Fruit fly (Drosophila melanogaster) whole organism, embryonic: ENCODE measurements around the gene bon.
A peak's percentile ranks its signal among the peaks of the same experiment; 100 is the strongest.

Source experiments
- Adf1 ChIP-seq: fragments of 200-800 bp; sonication (Bioruptor generic); IDR thresholded peaks from 2 replicates; pipeline ENCODE4 v1.3.6; 2022; ENCODE audit warnings: missing biosample characterization, missing genetic modification characterization
- CG10565 ChIP-seq: fragments of 200-800 bp; sonication (Bioruptor generic); optimal IDR thresholded peaks from 3 replicates; lab custom pipeline; 2016; ENCODE audit warnings: missing biosample characterization, mild to moderate bottlenecking, missing genetic modification characterization
- CG10959 ChIP-seq: fragments of 200-800 bp; sonication (Bioruptor generic); IDR thresholded peaks from 2 replicates; pipeline ENCODE4 v1.3.6; 2022; ENCODE audit warnings: missing biosample characterization, missing genetic modification characterization
- CG10979 ChIP-seq: fragments of 200-800 bp; sonication (Bioruptor generic); optimal IDR thresholded peaks from 2 replicates; lab custom pipeline; 2018; ENCODE audit warnings: missing biosample characterization, mild to moderate bottlenecking, missing genetic modification characterization, moderate library complexity
- CG11247 ChIP-seq: fragments of 200-800 bp; sonication (Bioruptor generic); IDR thresholded peaks from 2 replicates; pipeline ENCODE4 v1.3.6; 2022; ENCODE audit warnings: missing biosample characterization, missing genetic modification characterization
- CG11560 ChIP-seq: fragments of 200-800 bp; sonication (Bioruptor generic); IDR thresholded peaks from 3 replicates; pipeline ENCODE4 v1.3.6; 2022; ENCODE audit warnings: missing biosample characterization, missing genetic modification characterization
- CG12236 ChIP-seq: fragments of 200-800 bp; sonication (Bioruptor generic); optimal IDR thresholded peaks from 2 replicates; lab custom pipeline; 2016; ENCODE audit warnings: missing biosample characterization, missing genetic modification characterization
- CG12299 ChIP-seq: fragments of 200-800 bp; sonication (Bioruptor generic); optimal IDR thresholded peaks from 2 replicates; lab custom pipeline; 2018; ENCODE audit warnings: missing biosample characterization, mild to moderate bottlenecking, missing genetic modification characterization
- CG1792 ChIP-seq: fragments of 200-800 bp; sonication (Bioruptor generic); optimal IDR thresholded peaks from 2 replicates; lab custom pipeline; 2016; ENCODE audit warnings: missing biosample characterization, missing genetic modification characterization
- CG18599 ChIP-seq: fragments of 200-800 bp; sonication (Bioruptor generic); optimal IDR thresholded peaks from 3 replicates; lab custom pipeline; 2017; ENCODE audit warnings: missing biosample characterization, missing genetic modification characterization, mild to moderate bottlenecking, moderate library complexity, missing genetic modification reagents
- CG2202 ChIP-seq: fragments of 200-800 bp; sonication (Bioruptor generic); optimal IDR thresholded peaks from 2 replicates; lab custom pipeline; 2018; ENCODE audit warnings: missing biosample characterization, mild to moderate bottlenecking, missing genetic modification characterization
- CG32767 ChIP-seq: fragments of 200-800 bp; sonication (Bioruptor generic); IDR thresholded peaks from 2 replicates; pipeline ENCODE4 v1.3.6; 2022; ENCODE audit warnings: missing biosample characterization, missing genetic modification characterization
- CG33213 ChIP-seq: fragments of 200-800 bp; sonication (Bioruptor generic); optimal IDR thresholded peaks from 3 replicates; lab custom pipeline; 2016; ENCODE audit warnings: missing biosample characterization, missing genetic modification characterization
- CG34422 ChIP-seq: fragments of 200-800 bp; sonication (Bioruptor generic); IDR thresholded peaks from 3 replicates; pipeline ENCODE4 v1.3.6; 2022; ENCODE audit warnings: missing biosample characterization, missing genetic modification characterization
- CG6654 ChIP-seq: fragments of 200-800 bp; sonication (Bioruptor generic); optimal IDR thresholded peaks from 2 replicates; lab custom pipeline; 2017; ENCODE audit warnings: missing biosample characterization, mild to moderate bottlenecking, missing genetic modification characterization
- CG6813 ChIP-seq: fragments of 200-800 bp; sonication (Bioruptor generic); optimal IDR thresholded peaks from 2 replicates; lab custom pipeline; 2017; ENCODE audit warnings: missing biosample characterization, missing genetic modification characterization, mild to moderate bottlenecking, moderate library complexity, missing genetic modification reagents
- CG8290 ChIP-seq, 3 experiments: fragments of 200-800 bp; sonication (Bioruptor generic); optimal IDR thresholded peaks; 2 replicates each; lab custom pipeline; 2016 to 2019; ENCODE audit warnings: missing biosample characterization in 3 of 3, missing genetic modification characterization in 3 of 3, mild to moderate bottlenecking in 2 of 3, moderate library complexity in 1 of 3
- CG8765 ChIP-seq: fragments of 200-800 bp; sonication (Bioruptor generic); IDR thresholded peaks from 2 replicates; pipeline ENCODE4 v1.3.6; 2022; ENCODE audit warnings: missing biosample characterization, missing genetic modification characterization
- D19B ChIP-seq: fragments of 200-800 bp; sonication (Bioruptor generic); optimal IDR thresholded peaks from 2 replicates; lab custom pipeline; 2017; ENCODE audit warnings: missing biosample characterization, mild to moderate bottlenecking, missing genetic modification characterization
- Dbx ChIP-seq: fragments of 200-800 bp; sonication (Bioruptor generic); IDR thresholded peaks from 3 replicates; pipeline ENCODE4 v1.3.6; 2022; ENCODE audit warnings: missing biosample characterization, missing genetic modification characterization
- Doc3 ChIP-seq: fragments of 200-800 bp; sonication (Bioruptor generic); IDR thresholded peaks from 3 replicates; pipeline ENCODE4 v1.3.6; 2022; ENCODE audit warnings: missing biosample characterization, missing genetic modification characterization; ENCODE audit not compliant: partially characterized antibody
- HLH3B ChIP-seq: fragments of 200-800 bp; sonication (Bioruptor generic); IDR thresholded peaks from 2 replicates; pipeline ENCODE4 v1.3.6; 2022; ENCODE audit warnings: missing biosample characterization, missing genetic modification characterization
- Hr39 ChIP-seq: fragments of >200 bp; optimal IDR thresholded peaks from 2 replicates; lab custom pipeline; 2017
- Kr ChIP-seq: fragments of 200-800 bp; sonication (Bioruptor generic); optimal IDR thresholded peaks from 2 replicates; lab custom pipeline; 2017; ENCODE audit warnings: missing biosample characterization, mild to moderate bottlenecking, missing genetic modification characterization
- Lhr ChIP-seq: fragments of 200-800 bp; sonication (Bioruptor generic); optimal IDR thresholded peaks from 3 replicates; lab custom pipeline; 2017; ENCODE audit warnings: mild to moderate bottlenecking, missing biosample characterization, missing genetic modification reagents, missing genetic modification characterization
- Oaz ChIP-seq: fragments of 200-800 bp; sonication (Bioruptor generic); IDR thresholded peaks from 2 replicates; pipeline ENCODE4 v1.3.6; 2022; ENCODE audit warnings: missing biosample characterization, missing genetic modification characterization
- Poxn ChIP-seq: fragments of 200-800 bp; sonication (Bioruptor generic); IDR thresholded peaks from 2 replicates; pipeline ENCODE4 v1.3.6; 2022; ENCODE audit warnings: missing biosample characterization, missing genetic modification characterization
- Ravus ChIP-seq: fragments of 200-800 bp; sonication (Bioruptor generic); IDR thresholded peaks from 2 replicates; pipeline ENCODE4 v1.3.6; 2022; ENCODE audit warnings: missing biosample characterization, missing genetic modification characterization
- Sox100B ChIP-seq: fragments of 200-800 bp; sonication (Bioruptor generic); optimal IDR thresholded peaks from 3 replicates; lab custom pipeline; 2018; ENCODE audit warnings: missing biosample characterization, mild to moderate bottlenecking, missing genetic modification characterization
- Xbp1 ChIP-seq: fragments of 200-800 bp; sonication (Bioruptor generic); optimal IDR thresholded peaks from 3 replicates; lab custom pipeline; 2016; ENCODE audit warnings: missing biosample characterization, mild to moderate bottlenecking, missing genetic modification characterization
- ac ChIP-seq: fragments of 200-800 bp; sonication (Bioruptor generic); optimal IDR thresholded peaks from 3 replicates; lab custom pipeline; 2017; ENCODE audit warnings: missing biosample characterization, mild to moderate bottlenecking, missing genetic modification characterization
- aop ChIP-seq: fragments of 200-800 bp; sonication (Bioruptor generic); IDR thresholded peaks from 2 replicates; pipeline ENCODE4 v1.3.6; 2022; ENCODE audit warnings: missing biosample characterization, missing genetic modification characterization
- ap ChIP-seq: fragments of 200-800 bp; sonication (Bioruptor generic); IDR thresholded peaks from 2 replicates; pipeline ENCODE4 v1.3.6; 2022; ENCODE audit warnings: missing biosample characterization, missing genetic modification characterization
- cwo ChIP-seq: fragments of 200-800 bp; sonication (Bioruptor generic); optimal IDR thresholded peaks from 3 replicates; lab custom pipeline; 2017; ENCODE audit warnings: missing biosample characterization, missing genetic modification characterization, mild to moderate bottlenecking, moderate library complexity, missing genetic modification reagents
- dmrt11E ChIP-seq: fragments of 200-800 bp; sonication (Bioruptor generic); optimal IDR thresholded peaks from 3 replicates; lab custom pipeline; 2018; ENCODE audit warnings: missing biosample characterization, mild to moderate bottlenecking, missing genetic modification characterization, moderate library complexity
- eve ChIP-seq, 2 experiments: fragments of >200 bp; optimal IDR thresholded peaks; 2 replicates each; lab custom pipeline; 2017; ENCODE audit warnings: missing biosample characterization in 2 of 2, missing genetic modification characterization in 2 of 2
- gfzf ChIP-seq: fragments of 200-800 bp; sonication (Bioruptor generic); optimal IDR thresholded peaks from 2 replicates; lab custom pipeline; 2016; ENCODE audit warnings: missing biosample characterization, mild to moderate bottlenecking, missing genetic modification characterization, moderate library complexity
- kah ChIP-seq: fragments of 200-800 bp; sonication (Bioruptor generic); optimal IDR thresholded peaks from 2 replicates; lab custom pipeline; 2018; ENCODE audit warnings: missing biosample characterization, mild to moderate bottlenecking, missing genetic modification characterization
- nau ChIP-seq: fragments of 200-800 bp; sonication (Bioruptor generic); optimal IDR thresholded peaks from 3 replicates; lab custom pipeline; 2017; ENCODE audit warnings: missing biosample characterization, mild to moderate bottlenecking, missing genetic modification characterization, missing genetic modification reagents
- p53 ChIP-seq: fragments of 200-800 bp; sonication (Bioruptor generic); optimal IDR thresholded peaks from 2 replicates; lab custom pipeline; 2016; ENCODE audit warnings: missing biosample characterization, missing genetic modification characterization
- row ChIP-seq: fragments of 200-800 bp; sonication (Bioruptor generic); IDR thresholded peaks from 3 replicates; pipeline ENCODE4 v1.3.6; 2022; ENCODE audit warnings: missing biosample characterization, missing genetic modification characterization
- sd ChIP-seq: fragments of 200-800 bp; sonication (Bioruptor generic); optimal IDR thresholded peaks from 3 replicates; lab custom pipeline; 2018; ENCODE audit warnings: missing biosample characterization, mild to moderate bottlenecking, missing genetic modification characterization, moderate library complexity
- sens ChIP-seq: fragments of 200-800 bp; sonication (Bioruptor generic); peaks from one replicate; lab custom pipeline; 2016; ENCODE audit warnings: missing biosample characterization, missing genetic modification characterization
- stwl ChIP-seq: fragments of 200-800 bp; sonication (Bioruptor generic); optimal IDR thresholded peaks from 3 replicates; lab custom pipeline; 2018; ENCODE audit warnings: missing biosample characterization, mild to moderate bottlenecking, missing genetic modification characterization, moderate library complexity
- trem ChIP-seq: fragments of 200-800 bp; optimal IDR thresholded peaks from 3 replicates; lab custom pipeline; 2019; ENCODE audit warnings: missing biosample characterization, mild to moderate bottlenecking, missing genetic modification characterization, moderate library complexity
- usp ChIP-seq: fragments of >200 bp; optimal IDR thresholded peaks from 2 replicates; lab custom pipeline; 2017; ENCODE audit warnings: missing biosample characterization, missing genetic modification characterization
- wor ChIP-seq: fragments of 200-800 bp; sonication (Bioruptor generic); IDR thresholded peaks from 2 replicates; pipeline ENCODE4 v1.3.6; 2022; ENCODE audit warnings: missing biosample characterization, missing genetic modification characterization
- yki ChIP-seq: fragments of >200 bp; optimal IDR thresholded peaks from 3 replicates; lab custom pipeline; 2018
- z ChIP-seq: fragments of 200-800 bp; sonication (Bioruptor generic); IDR thresholded peaks from 3 replicates; pipeline ENCODE4 v1.3.6; 2022; ENCODE audit warnings: missing biosample characterization, missing genetic modification characterization
- zen ChIP-seq: fragments of 200-800 bp; sonication (Bioruptor generic); optimal IDR thresholded peaks from 3 replicates; lab custom pipeline; 2018; ENCODE audit warnings: missing biosample characterization, mild to moderate bottlenecking, missing genetic modification characterization, moderate library complexity

Gene bon

dm6 chr3R:20592517-20593462, at the start of gene bon, which contains the start of gene Pus1 (continued):
- TF ChIP-seq Oaz (GFP tag; lab: Robert Waterston, UW) = no peak
- TF ChIP-seq CG11247 (GFP tag; lab: Robert Waterston, UW) = no peak
- no peak for TF ChIP-seq eve (GFP tag; optimal IDR thresholded peaks at IDR 0.05; lab: Kevin White, UChicago)
- TF ChIP-seq Kr (GFP tag; lab: Kevin White, UChicago) = no peak
- TF ChIP-seq Poxn (GFP tag; lab: Robert Waterston, UW) = no peak
- TF ChIP-seq ap (GFP tag; lab: Robert Waterston, UW) = no peak
- no peak for TF ChIP-seq CG8765
- no peak for TF ChIP-seq ac
- TF ChIP-seq CG6654 (GFP tag; lab: Kevin White, UChicago) = no peak
- TF ChIP-seq Ravus (GFP tag; lab: Robert Waterston, UW) = no peak
- no peak for TF ChIP-seq Sox100B
- TF ChIP-seq CG8290 (GFP tag; optimal IDR thresholded peaks at IDR 0.05; lab: Kevin White, UChicago) = no peak
- TF ChIP-seq CG8290 (tag; optimal IDR thresholded peaks at IDR 0.05; lab: Kevin White, UChicago) = peak in 1 of 2 experiments; percentile 67
- no peak for TF ChIP-seq usp
- TF ChIP-seq wor (GFP tag; lab: Robert Waterston, UW) = no peak
- TF ChIP-seq CG18599 (GFP tag; lab: Kevin White, UChicago) = no peak
- TF ChIP-seq CG32767 (GFP tag; lab: Robert Waterston, UW) = no peak
- peak; percentile 34 for TF ChIP-seq CG1792
- TF ChIP-seq p53 (GFP tag; lab: Kevin White, UChicago) = peak; percentile 5
- TF ChIP-seq CG34422 (GFP tag; lab: Robert Waterston, UW) = peak; percentile 72; the same call in 2 of the 3 replicates
- no peak for TF ChIP-seq CG12299 (tag; lab: Kevin White, UChicago)
- TF ChIP-seq CG2202 (tag; lab: Kevin White, UChicago) = no peak
- no peak for TF ChIP-seq CG11560 (tag; lab: Robert Waterston, UW)
- TF ChIP-seq z (GFP tag; lab: Robert Waterston, UW) = no peak
- TF ChIP-seq dmrt11E (tag; lab: Kevin White, UChicago) = no peak
- no peak for TF ChIP-seq CG12236
- no peak for TF ChIP-seq Hr39 (lab: Kevin White, UChicago)
- TF ChIP-seq gfzf (GFP tag; lab: Kevin White, UChicago) = peak; percentile 60
- peak; percentile 38; the same call in 2 of the 3 replicates for TF ChIP-seq row
- TF ChIP-seq Xbp1 (GFP tag; lab: Kevin White, UChicago) = peak; percentile 39
- TF ChIP-seq Adf1 (GFP tag; lab: Robert Waterston, UW) = no peak
- no peak for TF ChIP-seq yki
- TF ChIP-seq D19B = no peak
- TF ChIP-seq sens (GFP tag; lab: Kevin White, UChicago) = peak; percentile 89
- TF ChIP-seq cwo (GFP tag; lab: Kevin White, UChicago) = peak; percentile 75
- TF ChIP-seq CG10979 = no peak
- no peak for TF ChIP-seq HLH3B
- peak; percentile 74 for TF ChIP-seq zen
- TF ChIP-seq Doc3 (GFP tag; lab: Robert Waterston, UW) = no peak
- peak; percentile 68 for TF ChIP-seq sd (tag; lab: Kevin White, UChicago)
- TF ChIP-seq nau (GFP tag; lab: Kevin White, UChicago) = no peak
- peak; percentile 36 for TF ChIP-seq CG33213 (GFP tag; lab: Kevin White, UChicago)
- peak; percentile 51 for TF ChIP-seq trem (tag; lab: Kevin White, UChicago)
- no peak for TF ChIP-seq aop (GFP tag; lab: Robert Waterston, UW)
- TF ChIP-seq Dbx (GFP tag; lab: Robert Waterston, UW) = no peak
- peak; percentile 79 for TF ChIP-seq stwl (tag; lab: Kevin White, UChicago)
- peak; percentile 51 for TF ChIP-seq Lhr (GFP tag; lab: Kevin White, UChicago)
- no peak for TF ChIP-seq CG6813 (GFP tag; lab: Kevin White, UChicago)
- TF ChIP-seq CG10565 (GFP tag; lab: Kevin White, UChicago) = no peak
- no peak for TF ChIP-seq CG10959
- TF ChIP-seq kah (GFP tag; lab: Kevin White, UChicago) = no peak
